Fruit fly (Drosophila melanogaster): ENCODE data around the gene CG34273.

The CG34273 gene

dm6 chr3R:14565065-14565977 is 48.5 kb downstream of the CG34273 start, which contains the start of gene CG14852:
Gene CG14852, plus strand, starts transcription at chr3R:14565927.
- peak; percentile 6 for TF ChIP-seq grn (GFP tag; optimal IDR thresholded peaks at IDR 0.05)
- TF ChIP-seq CG16815 (GFP tag; optimal IDR thresholded peaks at IDR 0.05) = no peak
- TF ChIP-seq az2 (GFP tag; optimal IDR thresholded peaks at IDR 0.05) = no peak
- no peak for TF ChIP-seq bigmax (GFP tag; optimal IDR thresholded peaks at IDR 0.05)
- TF ChIP-seq Med (GFP tag) = peak; percentile 21
- no peak for TF ChIP-seq btn (GFP tag; optimal IDR thresholded peaks at IDR 0.05)
- TF ChIP-seq CG8290 (GFP tag; optimal IDR thresholded peaks at IDR 0.05) = peak; percentile 11
- no peak for TF ChIP-seq CG8290 (tag; optimal IDR thresholded peaks at IDR 0.05)
- no peak for TF ChIP-seq Jarid2 (GFP tag; optimal IDR thresholded peaks at IDR 0.05)
- no peak for TF ChIP-seq ranshi (GFP tag; IDR thresholded peaks at IDR 0.05)
- peak; percentile 96 for TF ChIP-seq CG18011 (GFP tag; optimal IDR thresholded peaks at IDR 0.05)
- TF ChIP-seq CTCF (GFP tag; optimal IDR thresholded peaks at IDR 0.05) = peak; percentile 82
